Fruit fly (Drosophila melanogaster) whole organism, adult: ENCODE measurements around the gene CG14983.

Experiments
- CG14711 ChIP-seq: fragments of 200-800 bp; sonication (Bioruptor generic); optimal IDR thresholded peaks from 2 replicates; lab custom pipeline; 2018; ENCODE audit warnings: missing biosample characterization, mild to moderate bottlenecking, missing genetic modification characterization, moderate library complexity
- CG33017 ChIP-seq: fragments of 200-800 bp; sonication (Bioruptor generic); optimal IDR thresholded peaks from 2 replicates; lab custom pipeline; 2018; ENCODE audit warnings: missing biosample characterization, mild to moderate bottlenecking, missing genetic modification characterization, moderate library complexity
- Hr96 ChIP-seq: fragments of 200-800 bp; sonication (Bioruptor generic); optimal IDR thresholded peaks from 2 replicates; lab custom pipeline; 2016; ENCODE audit warnings: missing biosample characterization, missing genetic modification characterization
- bab1 ChIP-seq: fragments of 200-800 bp; sonication (Bioruptor generic); optimal IDR thresholded peaks from 3 replicates; lab custom pipeline; 2019; ENCODE audit warnings: missing biosample characterization, mild to moderate bottlenecking, missing genetic modification characterization, moderate library complexity
- cic ChIP-seq: fragments of 200-800 bp; sonication (Bioruptor generic); optimal IDR thresholded peaks from 2 replicates; lab custom pipeline; 2017; ENCODE audit warnings: missing biosample characterization, mild to moderate bottlenecking, missing genetic modification characterization, moderate library complexity
- cnc ChIP-seq, 2 experiments: fragments of >200 bp; optimal IDR thresholded peaks; 2 replicates each; lab custom pipeline; 2017
- kay ChIP-seq: fragments of 200-800 bp; sonication (Bioruptor generic); peaks from one replicate; lab custom pipeline; 2016; ENCODE audit warnings: missing biosample characterization, missing genetic modification characterization, borderline replicate concordance
- tj ChIP-seq: fragments of 200-800 bp; sonication (Bioruptor generic); optimal IDR thresholded peaks from 3 replicates; lab custom pipeline; 2017; ENCODE audit warnings: missing biosample characterization, mild to moderate bottlenecking, missing genetic modification characterization, moderate library complexity

DNA sequence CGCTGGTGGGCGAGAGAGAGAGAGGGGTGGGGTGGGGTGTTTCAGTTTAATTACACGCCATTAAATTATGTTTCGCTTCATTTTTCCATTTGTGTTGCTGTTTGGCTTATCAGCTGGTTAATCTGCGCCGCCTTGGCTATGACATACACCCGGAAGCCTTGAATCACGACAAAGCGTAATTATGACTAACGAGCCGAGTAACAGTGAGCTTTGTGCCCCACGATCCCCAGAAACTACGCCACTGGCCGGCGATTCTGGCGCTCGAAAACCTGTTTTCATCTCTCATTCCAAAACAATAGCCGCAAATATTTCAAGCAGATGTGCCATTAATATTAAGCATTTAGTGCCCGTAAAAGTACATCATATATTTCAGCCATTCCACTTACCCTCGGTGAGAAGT, 2.8 kb upstream of the CG14983 start:
- TF ChIP-seq kay (no peak), tj (GFP tag; lab: Kevin White, UChicago) (no peak), cnc (optimal IDR thresholded peaks at IDR 0.05; lab: Kevin White, UChicago) (no peak), CG33017 (tag; lab: Kevin White, UChicago) (no peak), Hr96 (GFP tag; lab: Kevin White, UChicago) (no peak), cic (GFP tag; lab: Kevin White, UChicago) (no peak), CG14711 (tag; lab: Kevin White, UChicago) (no peak), bab1 (GFP tag; lab: Kevin White, UChicago) (no peak)
